Worm (Caenorhabditis elegans) whole organism, early embryonic: ENCODE results near the gene Y110A2AL.2.

Experiments
- ceh-36 ChIP-seq: sonication (generic microtip); optimal IDR thresholded peaks from 2 replicates; lab custom pipeline; 2016; ENCODE audit warnings: missing genetic modification characterization, inconsistent platforms, missing compliant biosample characterization
- hmg-4 ChIP-seq: fragments of 200-800 bp; sonication (Bioruptor generic); optimal IDR thresholded peaks from 2 replicates; lab custom pipeline; 2018; ENCODE audit warnings: mild to moderate bottlenecking, missing genetic modification characterization, missing compliant biosample characterization
- tbx-11 ChIP-seq: fragments of 200-800 bp; sonication (Bioruptor generic); IDR thresholded peaks from 2 replicates; pipeline ENCODE4 v1.3.6; 2022; ENCODE audit warnings: missing genetic modification characterization, missing compliant biosample characterization

DNA sequence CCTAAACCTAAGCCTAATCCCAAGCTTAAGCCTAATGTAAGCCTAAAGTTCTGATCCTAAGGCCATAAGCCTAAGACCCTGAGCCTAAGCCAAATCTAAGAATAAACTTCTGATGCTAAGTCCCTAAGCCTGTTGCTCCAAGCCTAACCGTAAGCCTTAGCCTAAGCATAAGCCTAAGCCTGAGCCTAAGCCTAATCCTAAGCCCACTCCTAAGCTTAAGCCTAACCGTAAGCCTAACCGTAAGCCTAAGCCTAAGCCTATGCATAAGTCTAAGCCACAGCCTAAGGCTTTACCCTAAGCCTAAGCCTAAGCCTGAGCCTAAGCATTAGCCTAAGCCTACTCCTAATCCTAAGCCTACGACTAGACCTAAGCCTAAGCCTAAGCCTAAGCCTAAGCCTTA lies 8.5 kb upstream of the Y110A2AL.2 start:
- peak; percentile 90 for TF ChIP-seq ceh-36 (tag; lab: Kevin White, UChicago)
- no peak for TF ChIP-seq hmg-4 (GFP tag; lab: Kevin White, UChicago)
- no peak for TF ChIP-seq tbx-11 (GFP tag; lab: Robert Waterston, UW)
